Fruit fly (Drosophila melanogaster) whole organism, adult: ENCODE results near the gene CG4438.

Source experiments
- CG12768 ChIP-seq: fragments of 200-800 bp; sonication (Bioruptor generic); optimal IDR thresholded peaks from 2 replicates; lab custom pipeline; 2017; ENCODE audit warnings: missing biosample characterization, missing genetic modification characterization, mild to moderate bottlenecking, moderate library complexity, missing genetic modification reagents
- cnc ChIP-seq, 2 experiments: fragments of >200 bp; optimal IDR thresholded peaks; 2 replicates each; lab custom pipeline; 2017
- toe ChIP-seq: fragments of 200-800 bp; sonication (Bioruptor generic); optimal IDR thresholded peaks from 2 replicates; lab custom pipeline; 2016; ENCODE audit warnings: missing biosample characterization, missing genetic modification characterization

dm6 chr2L:9350170-9350569, 47.6 kb downstream of the CG4438 start, which contains the start of gene CG13110:
- TF ChIP-seq toe (GFP tag; lab: Kevin White, UChicago) (no peak), CG12768 (GFP tag; lab: Kevin White, UChicago) (no peak), cnc (optimal IDR thresholded peaks at IDR 0.05; lab: Kevin White, UChicago) (no peak)
